Worm (Caenorhabditis elegans): ENCODE results near the gene F14H8.2.
"Not testable (repeated sequence)": the region's sequence is repeated elsewhere in the genome, so short reads cannot be mapped to it uniquely, and the experiment has no call there.

F14H8.2 gene

ce11 chrV:15051720-15052119 lies 31.6 kb upstream of the F14H8.2 start:
- TF ChIP-seq aly-2 (tag; optimal IDR thresholded peaks at IDR 0.05): no peak
- TF ChIP-seq F16B12.6 (tag; optimal IDR thresholded peaks at IDR 0.05): no peak
- no peak for TF ChIP-seq hlh-17 (GFP tag; optimal IDR thresholded peaks at IDR 0.05; ENCODE audit: borderline replicate concordance)
- no peak for TF ChIP-seq mdl-1 (tag; optimal IDR thresholded peaks at IDR 0.05)
- no peak for TF ChIP-seq zag-1 (tag; optimal IDR thresholded peaks at IDR 0.05)
- no peak for TF ChIP-seq unc-30 (tag; optimal IDR thresholded peaks at IDR 0.05)
- no peak for TF ChIP-seq sup-37 (GFP tag; optimal IDR thresholded peaks at IDR 0.05)
- no peak for TF ChIP-seq dpl-1 (GFP tag; optimal IDR thresholded peaks at IDR 0.05)
- no peak for TF ChIP-seq C34B4.2 (tag; optimal IDR thresholded peaks at IDR 0.05)
- TF ChIP-seq ceh-88 (GFP tag; IDR thresholded peaks at IDR 0.05): no peak
- no peak for TF ChIP-seq ces-1 (GFP tag; optimal IDR thresholded peaks at IDR 0.05)
- no peak for TF ChIP-seq efl-1 (optimal IDR thresholded peaks at IDR 0.05)
- TF ChIP-seq efl-1 (GFP tag; optimal IDR thresholded peaks at IDR 0.05 in 1 of 2): no peak
- no peak for TF ChIP-seq hpl-2 (GFP tag; optimal IDR thresholded peaks at IDR 0.05)
- TF ChIP-seq nhr-71 (tag; optimal IDR thresholded peaks at IDR 0.05): no peak
- TF ChIP-seq swsn-7 (tag; optimal IDR thresholded peaks at IDR 0.05): no peak
- TF ChIP-seq unc-98 (GFP tag; IDR thresholded peaks at IDR 0.05): no peak
- TF ChIP-seq skn-1 (tag; optimal IDR thresholded peaks at IDR 0.05): no peak
- TF ChIP-seq alr-1 (tag; optimal IDR thresholded peaks at IDR 0.05; ENCODE audit: borderline replicate concordance): no peak

- TF ChIP-seq nhr-12 (tag; optimal IDR thresholded peaks at IDR 0.05) (no peak), nhr-19 (GFP tag; conservative IDR thresholded peaks at IDR 0.05) (no peak), snu-23 (GFP tag; optimal IDR thresholded peaks at IDR 0.05) (no peak), efl-1 (optimal IDR thresholded peaks at IDR 0.05) (peak; percentile 1 to 39), efl-1 (GFP tag; optimal IDR thresholded peaks at IDR 0.05 in 1 of 2) (peak in 1 of 2 experiments; percentile 29), tlp-1 (tag; optimal IDR thresholded peaks at IDR 0.05) (no peak), elt-3 (tag; optimal IDR thresholded peaks at IDR 0.05) (no peak), nhr-76 (tag; optimal IDR thresholded peaks at IDR 0.05) (no peak), mab-9 (GFP tag; IDR thresholded peaks at IDR 0.05) (no peak), dpl-1 (GFP tag; optimal IDR thresholded peaks at IDR 0.05) (peak in 2 of 3 experiments; percentile 14 to 46), nhr-28 (tag; optimal IDR thresholded peaks at IDR 0.05) (no peak), nhr-85 (tag) (peak; percentile 47), C16A3.4 (tag; optimal IDR thresholded peaks at IDR 0.05) (no peak), nhr-77 (tag; optimal IDR thresholded peaks at IDR 0.05) (no peak), zip-4 (GFP tag; optimal IDR thresholded peaks at IDR 0.05) (no peak), egl-13 (tag; optimal IDR thresholded peaks at IDR 0.05) (no peak), ztf-4 (tag; optimal IDR thresholded peaks at IDR 0.05) (no peak)
Measured at ce11 chrV:15048107-15048506, 28.0 kb upstream of the F14H8.2 start, which contains the start of gene sdc-3. TSS of gene sdc-3 (minus strand) at chrV:15048207.

DNA sequence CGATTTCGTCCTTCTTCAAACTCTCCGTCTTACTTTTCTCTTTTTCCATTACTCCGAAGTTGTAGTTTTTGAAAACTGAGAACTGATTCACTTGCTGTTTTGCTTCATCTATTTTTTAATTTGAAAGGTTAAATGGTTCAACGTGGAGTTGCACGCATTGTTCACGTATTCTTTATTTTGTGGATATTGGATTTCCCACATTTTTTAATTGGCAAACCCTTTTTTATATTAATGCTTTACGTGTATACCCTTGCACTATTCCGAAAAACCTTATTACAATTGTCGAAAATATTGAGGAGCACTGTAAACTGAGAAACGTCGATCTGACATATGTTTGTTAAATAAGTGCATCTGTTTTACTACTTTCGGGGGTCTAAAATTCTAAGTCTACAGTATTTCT lies 16.6 kb upstream of the F14H8.2 start, which contains the start of gene melo-3:
TSS of gene melo-3 (minus strand) at position 101 of the 400 bp plus-strand sequence.
- not testable (repeated sequence) for TF ChIP-seq unc-130 (tag; optimal IDR thresholded peaks at IDR 0.05); zip-4 (GFP tag; optimal IDR thresholded peaks at IDR 0.05); fkh-4 (tag; optimal IDR thresholded peaks at IDR 0.05; ENCODE audit: borderline replicate concordance)

- TF ChIP-seq nhr-90 (tag; optimal IDR thresholded peaks at IDR 0.05; ENCODE audit: poor library complexity); egl-27 (tag; optimal IDR thresholded peaks at IDR 0.05); lir-3 (tag; optimal IDR thresholded peaks at IDR 0.05; ENCODE audit: poor library complexity): not testable (repeated sequence)
Measured at ce11 chrV:15031373-15031772, 11.2 kb upstream of the F14H8.2 start, which contains the start of gene cng-1. TSS of gene cng-1 (minus strand) at chrV:15031473.
